Fruit fly (Drosophila melanogaster): ENCODE data around the gene Jon66Cii.

The Jon66Cii gene

DNA sequence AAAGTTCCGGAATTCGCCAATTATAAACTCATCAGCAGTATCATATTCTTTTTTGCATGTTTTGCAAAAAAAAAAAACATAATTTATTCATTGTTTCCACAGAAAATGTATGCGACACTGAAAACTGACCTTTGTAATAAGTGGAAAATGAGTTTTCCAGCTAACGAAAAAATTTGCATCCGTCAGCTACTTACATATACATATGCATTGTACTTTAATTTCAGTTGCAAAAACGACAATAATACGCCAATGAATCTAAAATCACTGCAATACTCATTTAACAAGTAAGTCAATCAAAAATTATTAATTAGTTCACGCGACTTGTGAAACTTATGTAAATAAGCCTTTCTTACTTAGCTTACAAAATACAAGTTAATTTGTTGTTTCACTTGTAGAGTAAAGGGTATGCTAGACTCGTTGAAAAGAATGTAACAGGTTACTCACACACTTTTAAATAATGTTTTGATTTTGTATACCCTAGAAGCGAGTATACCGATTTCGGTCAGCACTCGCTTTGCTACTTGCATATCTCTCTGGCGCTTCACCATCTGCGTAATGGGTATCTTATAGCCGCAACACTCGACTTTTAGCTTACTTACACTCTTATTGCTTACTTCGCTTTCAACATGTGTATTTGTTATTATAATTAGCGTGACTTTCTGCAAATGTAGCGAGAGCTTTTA, 5.5 kb upstream of the Jon66Cii start (continued):
- TF ChIP-seq dsx (GFP tag; optimal IDR thresholded peaks at IDR 0.05; ENCODE audit: poor library complexity, severe bottlenecking), result no peak
- no peak for TF ChIP-seq vri (GFP tag; optimal IDR thresholded peaks at IDR 0.05)
- TF ChIP-seq CG7368 (GFP tag; optimal IDR thresholded peaks at IDR 0.05), result no peak
- TF ChIP-seq Gug (GFP tag; IDR thresholded peaks at IDR 0.05), result peak; percentile 60; the same call in 1 of the 2 replicates
- TF ChIP-seq Eip78C (GFP tag), result no peak
- peak; percentile 85 for TF ChIP-seq Sox102F (GFP tag; optimal IDR thresholded peaks at IDR 0.05)
- peak; percentile 63 for TF ChIP-seq CG6792 (GFP tag; optimal IDR thresholded peaks at IDR 0.05)
- TF ChIP-seq CG9139 (GFP tag; optimal IDR thresholded peaks at IDR 0.05), result peak; percentile 20
- peak; percentile 70 for TF ChIP-seq Sox15 (GFP tag; optimal IDR thresholded peaks at IDR 0.05)
- no peak for TF ChIP-seq spab (GFP tag; optimal IDR thresholded peaks at IDR 0.05)
- TF ChIP-seq Eip93F (GFP tag; optimal IDR thresholded peaks at IDR 0.05), result peak; percentile 28
- no peak for TF ChIP-seq fkh (GFP tag; optimal IDR thresholded peaks at IDR 0.05)
- peak; percentile 60 for TF ChIP-seq CG6854 (GFP tag; optimal IDR thresholded peaks at IDR 0.05)
- TF ChIP-seq Eip75B (GFP tag; optimal IDR thresholded peaks at IDR 0.05), result no peak
- TF ChIP-seq esn (GFP tag; optimal IDR thresholded peaks at IDR 0.05), result peak; percentile 84
- no peak for TF ChIP-seq CG8632 (GFP tag; optimal IDR thresholded peaks at IDR 0.05)
- TF ChIP-seq CG1621 (tag; optimal IDR thresholded peaks at IDR 0.05), result peak; percentile 66

- TF ChIP-seq net (GFP tag; optimal IDR thresholded peaks at IDR 0.05), result no peak
- TF ChIP-seq CG8119 (GFP tag; IDR thresholded peaks at IDR 0.05), result no peak
- TF ChIP-seq CG11294 (GFP tag; IDR thresholded peaks at IDR 0.05), result no peak
- no peak for TF ChIP-seq Hr4 (GFP tag; optimal IDR thresholded peaks at IDR 0.05)
Measured at dm6 chr3L:8396187-8396586, 2.7 kb upstream of the Jon66Cii start.

dm6 chr3L:8395630-8396168, 2.2 kb upstream of the Jon66Cii start, which contains the start of gene CG7120:
TSS of gene CG7120 (plus strand) at chr3L:8396000.
- no peak for TF ChIP-seq fkh (GFP tag; optimal IDR thresholded peaks at IDR 0.05)
- TF ChIP-seq Eip93F (GFP tag; optimal IDR thresholded peaks at IDR 0.05), result peak; percentile 23
- TF ChIP-seq CG6792 (GFP tag; optimal IDR thresholded peaks at IDR 0.05), result no peak
- peak; percentile 55 for TF ChIP-seq cyc (GFP tag; optimal IDR thresholded peaks at IDR 0.05)
- TF ChIP-seq vri (GFP tag; optimal IDR thresholded peaks at IDR 0.05), result no peak
- TF ChIP-seq Met (GFP tag; optimal IDR thresholded peaks at IDR 0.05), result peak; percentile 34
- TF ChIP-seq fd85E (GFP tag; optimal IDR thresholded peaks at IDR 0.05), result no peak
- TF ChIP-seq CG11902 (GFP tag; optimal IDR thresholded peaks at IDR 0.05), result no peak
- no peak for TF ChIP-seq Ets21C (GFP tag; optimal IDR thresholded peaks at IDR 0.05)
- no peak for TF ChIP-seq CG9139 (GFP tag; optimal IDR thresholded peaks at IDR 0.05)
- no peak for TF ChIP-seq dsx (GFP tag; optimal IDR thresholded peaks at IDR 0.05; ENCODE audit: poor library complexity, severe bottlenecking)
- peak; percentile 15 for TF ChIP-seq pdm3 (GFP tag; optimal IDR thresholded peaks at IDR 0.05)
- TF ChIP-seq Hr4 (GFP tag; optimal IDR thresholded peaks at IDR 0.05), result peak; percentile 46
- TF ChIP-seq esn (GFP tag; optimal IDR thresholded peaks at IDR 0.05), result peak; percentile 35
- TF ChIP-seq svp (GFP tag), result peak; percentile 75
- peak; percentile 23 for TF ChIP-seq Sox14 (GFP tag; optimal IDR thresholded peaks at IDR 0.05)
- TF ChIP-seq CG16779 (tag; optimal IDR thresholded peaks at IDR 0.05), result no peak
- TF ChIP-seq topi (GFP tag; optimal IDR thresholded peaks at IDR 0.05), result peak; percentile 56
- TF ChIP-seq CG11294 (GFP tag; IDR thresholded peaks at IDR 0.05), result no peak
- TF ChIP-seq net (GFP tag; optimal IDR thresholded peaks at IDR 0.05), result no peak
- peak; percentile 80 for TF ChIP-seq Eip78C (GFP tag)
- TF ChIP-seq ss (GFP tag; optimal IDR thresholded peaks at IDR 0.05), result no peak
- TF ChIP-seq Hr38 (GFP tag; optimal IDR thresholded peaks at IDR 0.05), result no peak
- TF ChIP-seq Ets96B (tag; optimal IDR thresholded peaks at IDR 0.05), result peak; percentile 31
- TF ChIP-seq Eip75B (GFP tag; optimal IDR thresholded peaks at IDR 0.05), result peak; percentile 16
- TF ChIP-seq CG6276 (GFP tag; optimal IDR thresholded peaks at IDR 0.05), result peak; percentile 47
- TF ChIP-seq lz (GFP tag; optimal IDR thresholded peaks at IDR 0.05), result peak; percentile 12
- peak; percentile 27 for TF ChIP-seq CG31627 (GFP tag; optimal IDR thresholded peaks at IDR 0.05)
- TF ChIP-seq CG15336 (GFP tag; IDR thresholded peaks at IDR 0.05), result peak; percentile 51; the same call in 1 of the 2 replicates
- TF ChIP-seq Blimp-1 (GFP tag; optimal IDR thresholded peaks at IDR 0.05), result no peak
- peak; percentile 43; the same call in 1 of the 3 replicates for TF ChIP-seq eg (GFP tag; IDR thresholded peaks at IDR 0.05)
- TF ChIP-seq Smox (GFP tag; optimal IDR thresholded peaks at IDR 0.05), result peak; percentile 41
- 0 out of 3 replicates have a peak, but pooled peaks have one; percentile 16 for TF ChIP-seq CG8119 (GFP tag; IDR thresholded peaks at IDR 0.05)
- peak; percentile 66 for TF ChIP-seq CG32006 (GFP tag; optimal IDR thresholded peaks at IDR 0.05)
- peak; percentile 43 for TF ChIP-seq CG10669 (GFP tag; optimal IDR thresholded peaks at IDR 0.05)
- no peak for TF ChIP-seq CG8632 (GFP tag; optimal IDR thresholded peaks at IDR 0.05)
- no peak for TF ChIP-seq fd59A (GFP tag; optimal IDR thresholded peaks at IDR 0.05)
- no peak for TF ChIP-seq CG1621 (tag; optimal IDR thresholded peaks at IDR 0.05)
- TF ChIP-seq CG6854 (GFP tag; optimal IDR thresholded peaks at IDR 0.05), result no peak
